Worm (Caenorhabditis elegans) whole organism, mixed stage, embryonic: ENCODE results near the gene srw-117.
"Not testable (repeated sequence)": the region's sequence is repeated elsewhere in the genome, so short reads cannot be mapped to it uniquely, and the experiment has no call there.

Experiments
- flh-1 ChIP-seq: fragments of 200-800 bp; sonication (Bioruptor generic); optimal IDR thresholded peaks from 2 replicates; lab custom pipeline; 2018; ENCODE audit warnings: mild to moderate bottlenecking, missing genetic modification characterization, moderate library complexity, missing compliant biosample characterization
- mls-2 ChIP-seq: sonication (generic microtip); optimal IDR thresholded peaks from 2 replicates; lab custom pipeline; 2016; ENCODE audit warnings: mild to moderate bottlenecking, missing genetic modification characterization, moderate library complexity, missing compliant biosample characterization
- ztf-11 ChIP-seq: fragments of 150-350 bp; optimal IDR thresholded peaks from 2 replicates; lab custom pipeline; 2014; ENCODE audit warnings: missing biosample characterization, missing genetic modification characterization

DNA sequence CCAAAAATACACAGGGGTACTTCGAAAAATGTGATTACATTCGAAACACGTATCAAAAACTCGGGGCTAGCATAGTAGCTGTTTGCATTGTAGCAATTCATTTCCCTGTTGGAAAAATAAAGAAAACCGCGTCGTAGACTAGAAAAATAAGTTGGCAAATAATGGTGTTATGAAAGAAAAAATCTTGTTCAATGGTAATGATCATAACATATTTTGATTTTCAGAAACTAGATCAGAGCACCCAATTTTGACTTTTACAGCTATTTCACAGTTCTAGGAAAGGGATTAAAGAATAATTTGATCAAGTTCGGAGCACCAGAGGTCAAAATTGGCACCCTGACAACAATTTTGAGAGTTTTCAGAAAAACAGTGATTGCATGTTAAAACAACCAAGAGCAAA is 27.9 kb downstream of the srw-117 start, which contains the start of gene srh-248:
- not testable (repeated sequence) for TF ChIP-seq ztf-11; flh-1 (GFP tag; lab: Kevin White, UChicago); mls-2 (tag; lab: Kevin White, UChicago)
